Worm (Caenorhabditis elegans) whole organism, L4 larva: ENCODE results near the gene glt-5.

ENCODE experiments used
- F37D6.2 ChIP-seq: sonication (generic microtip); optimal IDR thresholded peaks from 2 replicates; lab custom pipeline; 2016; ENCODE audit warnings: mild to moderate bottlenecking, missing genetic modification characterization, missing compliant biosample characterization
- F44E2.7 ChIP-seq: fragments of 200-800 bp; sonication (Bioruptor generic); IDR thresholded peaks from 2 replicates; pipeline ENCODE4 v2.1.2; 2022; ENCODE audit warnings: missing genetic modification characterization, missing compliant biosample characterization
- T20F7.1 ChIP-seq: fragments of 200-800 bp; sonication (Bioruptor generic); optimal IDR thresholded peaks from 2 replicates; lab custom pipeline; 2018; ENCODE audit warnings: mild to moderate bottlenecking, missing genetic modification characterization, missing compliant biosample characterization
- Y105C5A.15 ChIP-seq: fragments of 200-800 bp; sonication (Bioruptor generic); IDR thresholded peaks from 2 replicates; pipeline ENCODE4 v1.3.6; 2022; ENCODE audit warnings: missing genetic modification characterization, missing compliant biosample characterization
- Y5F2A.4 ChIP-seq: fragments of 200-800 bp; sonication (Bioruptor generic); optimal IDR thresholded peaks from 2 replicates; lab custom pipeline; 2018; ENCODE audit warnings: mild to moderate bottlenecking, missing genetic modification characterization, missing compliant biosample characterization
- aha-1 ChIP-seq: fragments of 150-350 bp; peaks from one replicate; lab custom pipeline; 2014; ENCODE audit warnings: missing biosample characterization, missing genetic modification characterization
- ceh-28 ChIP-seq: fragments of 150-350 bp; optimal IDR thresholded peaks from 2 replicates; lab custom pipeline; 2014; ENCODE audit warnings: missing biosample characterization, missing genetic modification reagents, missing genetic modification characterization
- ceh-44 ChIP-seq: fragments of 200-800 bp; sonication (Bioruptor generic); IDR thresholded peaks from 2 replicates; pipeline ENCODE4 v1.3.6; 2022; ENCODE audit warnings: missing genetic modification reagents, missing genetic modification characterization, missing compliant biosample characterization
- ceh-62 ChIP-seq: sonication (generic microtip); optimal IDR thresholded peaks from 2 replicates; lab custom pipeline; 2017; ENCODE audit warnings: missing biosample characterization, missing genetic modification characterization
- cey-2 ChIP-seq: sonication (generic microtip); optimal IDR thresholded peaks from 3 replicates; lab custom pipeline; 2017; ENCODE audit warnings: missing genetic modification characterization, mild to moderate bottlenecking, missing compliant biosample characterization, antibody characterized with exemption, borderline replicate concordance; ENCODE audit not compliant: insufficient read depth
- daf-16 ChIP-seq, 3 experiments: sonication (generic microtip); optimal IDR thresholded peaks; 2 replicates each; lab custom pipeline; 2016 to 2017; ENCODE audit warnings: missing genetic modification characterization in 3 of 3, missing genetic modification reagents in 3 of 3, mild to moderate bottlenecking in 2 of 3, missing compliant biosample characterization in 2 of 3, missing biosample characterization in 1 of 3, moderate library complexity in 1 of 3
- dmd-6 ChIP-seq: fragments of 200-800 bp; sonication (Bioruptor generic); IDR thresholded peaks from 2 replicates; pipeline ENCODE4 v1.3.6; 2022; ENCODE audit warnings: missing genetic modification reagents, missing genetic modification characterization, missing compliant biosample characterization
- dmd-9 ChIP-seq: fragments of 200-800 bp; sonication (Bioruptor generic); IDR thresholded peaks from 2 replicates; pipeline ENCODE4 v1.3.6; 2022; ENCODE audit warnings: missing genetic modification reagents, missing genetic modification characterization, missing compliant biosample characterization
- dve-1 ChIP-seq: sonication (generic microtip); optimal IDR thresholded peaks from 2 replicates; lab custom pipeline; 2017; ENCODE audit warnings: antibody characterized with exemption, mild to moderate bottlenecking, missing genetic modification characterization, missing compliant biosample characterization; ENCODE audit not compliant: insufficient read depth
- fkh-10 ChIP-seq: fragments of 150-350 bp; optimal IDR thresholded peaks from 2 replicates; lab custom pipeline; 2014; ENCODE audit warnings: missing biosample characterization, missing genetic modification reagents, missing genetic modification characterization
- gei-8 ChIP-seq: fragments of 200-800 bp; sonication (Bioruptor generic); optimal IDR thresholded peaks from 2 replicates; lab custom pipeline; 2018; ENCODE audit warnings: mild to moderate bottlenecking, missing genetic modification characterization, missing compliant biosample characterization
- hlh-11 ChIP-seq: fragments of 200-800 bp; sonication (Bioruptor generic); optimal IDR thresholded peaks from 2 replicates; lab custom pipeline; 2018; ENCODE audit warnings: mild to moderate bottlenecking, missing genetic modification characterization, missing compliant biosample characterization
- lin-15B ChIP-seq: fragments of 150-350 bp; sonication (generic microtip); optimal IDR thresholded peaks from 3 replicates; lab custom pipeline; 2014; ENCODE audit warnings: missing biosample characterization, missing genetic modification characterization
- lin-29 ChIP-seq: fragments of 200-800 bp; sonication (Bioruptor generic); IDR thresholded peaks from 2 replicates; pipeline ENCODE4 v1.3.6; 2022; ENCODE audit warnings: missing genetic modification reagents, missing genetic modification characterization, missing compliant biosample characterization
- lsy-2 ChIP-seq, 2 experiments: fragments of 150-350 bp in 1 of 2; sonication (generic microtip) in 1 of 2; optimal IDR thresholded peaks; 2 replicates each; lab custom pipeline; 2014 to 2017; ENCODE audit warnings: missing biosample characterization in 2 of 2, missing genetic modification characterization in 2 of 2
- mdl-1 ChIP-seq, 2 experiments: fragments of 150-350 bp in 1 of 2; sonication (generic microtip) in 1 of 2; optimal IDR thresholded peaks; 2 replicates each; lab custom pipeline; 2014 to 2017; ENCODE audit warnings: missing biosample characterization in 2 of 2, missing genetic modification characterization in 2 of 2
- mxl-2 ChIP-seq: fragments of 200-800 bp; sonication (Bioruptor generic); conservative IDR thresholded peaks from 2 replicates; pipeline ENCODE4 v1.3.6; 2022; ENCODE audit warnings: missing genetic modification reagents, missing genetic modification characterization, missing compliant biosample characterization
- nhr-111 ChIP-seq: fragments of 200-800 bp; sonication (Bioruptor generic); optimal IDR thresholded peaks from 2 replicates; lab custom pipeline; 2018; ENCODE audit warnings: mild to moderate bottlenecking, missing genetic modification characterization, missing compliant biosample characterization
- nhr-28 ChIP-seq: fragments of 150-350 bp; optimal IDR thresholded peaks from 2 replicates; lab custom pipeline; 2014; ENCODE audit warnings: missing biosample characterization, missing genetic modification characterization
- nhr-42 ChIP-seq: fragments of 200-800 bp; sonication (Bioruptor generic); IDR thresholded peaks from 2 replicates; pipeline ENCODE4 v1.3.6; 2022; ENCODE audit warnings: missing genetic modification characterization, missing compliant biosample characterization
- nhr-48 ChIP-seq: sonication (generic microtip); optimal IDR thresholded peaks from 2 replicates; lab custom pipeline; 2016; ENCODE audit warnings: mild to moderate bottlenecking, missing genetic modification characterization, missing compliant biosample characterization
- php-3 ChIP-seq: fragments of 200-800 bp; sonication (Bioruptor generic); IDR thresholded peaks from 2 replicates; pipeline ENCODE4 v1.3.6; 2022; ENCODE audit warnings: missing genetic modification reagents, missing genetic modification characterization, missing compliant biosample characterization
- pqm-1 ChIP-seq: sonication (generic microtip); optimal IDR thresholded peaks from 2 replicates; lab custom pipeline; 2017; ENCODE audit warnings: missing biosample characterization, missing genetic modification characterization
- rbr-2 ChIP-seq: sonication (generic microtip); optimal IDR thresholded peaks from 2 replicates; lab custom pipeline; 2016; ENCODE audit warnings: missing genotype, missing genetic modification characterization, missing compliant biosample characterization
- sdz-12 ChIP-seq: fragments of 200-800 bp; sonication (Bioruptor generic); optimal IDR thresholded peaks from 2 replicates; lab custom pipeline; 2018; ENCODE audit warnings: mild to moderate bottlenecking, missing genetic modification characterization, missing compliant biosample characterization
- tag-97 ChIP-seq: fragments of 200-800 bp; sonication (Bioruptor generic); IDR thresholded peaks from 2 replicates; pipeline ENCODE4 v1.3.6; 2022; ENCODE audit warnings: missing genetic modification characterization, missing compliant biosample characterization
- unc-130 ChIP-seq: sonication (generic microtip); optimal IDR thresholded peaks from 2 replicates; lab custom pipeline; 2016; ENCODE audit warnings: missing genetic modification reagents, missing genetic modification characterization, missing compliant biosample characterization
- unc-62 ChIP-seq, 3 experiments: fragments of 150-350 bp in 1 of 3; sonication (generic microtip); optimal IDR thresholded peaks in 2 of 3; peaks in 1 of 3; 1 replicate in 1 of 3; 2 replicates in 2 of 3; lab custom pipeline; 2014 to 2017; ENCODE audit warnings: missing biosample characterization in 3 of 3, missing genetic modification characterization in 3 of 3, missing genetic modification reagents in 3 of 3, missing genotype in 1 of 3
- zfp-3 ChIP-seq: fragments of 200-800 bp; sonication (Bioruptor generic); conservative IDR thresholded peaks from 2 replicates; pipeline ENCODE4 v1.3.6; 2022; ENCODE audit warnings: missing genetic modification reagents, missing genetic modification characterization, missing compliant biosample characterization
- zip-2 ChIP-seq: fragments of 150-350 bp; optimal IDR thresholded peaks from 2 replicates; lab custom pipeline; 2014; ENCODE audit warnings: missing biosample characterization, missing genetic modification characterization

The glt-5 gene

DNA sequence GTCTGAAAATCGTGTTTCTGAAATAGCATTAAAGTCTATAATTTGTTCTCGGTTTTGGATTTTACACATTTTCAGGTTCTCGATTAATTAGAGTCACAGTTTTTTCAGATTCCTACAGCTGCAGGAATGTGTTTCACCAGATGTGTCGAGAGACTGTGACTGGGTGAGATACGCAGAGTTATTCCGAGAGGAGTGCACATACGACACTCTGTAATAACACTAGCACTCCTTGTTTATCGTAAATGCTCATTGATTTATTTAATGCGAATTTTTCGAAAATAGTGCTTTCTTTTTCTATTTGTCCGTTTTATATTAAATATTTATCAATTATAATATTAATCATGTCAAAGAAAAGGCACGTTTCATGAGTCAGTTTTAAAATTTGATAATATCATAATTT, 41.3 kb downstream of the glt-5 start, which contains the start of gene ZK1320.11:
Gene ZK1320.11, plus strand, starts transcription at position 243 of the 400 bp plus-strand sequence.
- TF ChIP-seq php-3 (GFP tag; lab: Robert Waterston, UW) (no peak), F37D6.2 (no peak), ceh-62 (tag; lab: Kevin White, UChicago) (no peak), T20F7.1 (GFP tag; lab: Kevin White, UChicago) (peak; percentile 46), rbr-2 (tag; lab: Kevin White, UChicago) (no peak), sdz-12 (GFP tag; lab: Kevin White, UChicago) (no peak), ceh-28 (no peak), tag-97 (GFP tag; lab: Robert Waterston, UW) (no peak), daf-16 (GFP tag; optimal IDR thresholded peaks at IDR 0.05; lab: Kevin White, UChicago) (no peak), daf-16 (tag; optimal IDR thresholded peaks at IDR 0.05; lab: Kevin White, UChicago) (peak; percentile 42)

DNA sequence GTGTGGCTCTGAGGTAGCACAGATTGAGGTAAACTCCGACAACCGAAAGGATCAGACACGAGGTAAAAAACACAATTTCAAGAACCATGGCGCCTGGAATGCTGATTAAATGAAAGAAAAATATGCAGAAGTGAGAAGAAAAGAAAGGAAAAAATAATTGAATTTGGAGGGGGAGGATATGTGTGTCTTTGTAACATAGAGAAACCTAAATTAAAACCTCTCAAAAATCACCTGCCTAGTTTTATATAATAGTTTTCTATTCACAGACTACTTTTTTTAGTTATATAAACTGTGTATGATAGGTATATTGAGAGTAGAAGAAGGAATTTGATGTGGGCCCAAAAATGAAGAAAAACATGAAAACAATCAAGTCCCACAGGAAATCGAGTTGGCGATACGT, 43.1 kb downstream of the glt-5 start, which contains the start of gene ZK1320.5:
Gene ZK1320.5, minus strand, starts transcription at position 101 of the 400 bp plus-strand sequence.
- TF ChIP-seq dmd-9 (GFP tag; lab: Robert Waterston, UW), result no peak

DNA sequence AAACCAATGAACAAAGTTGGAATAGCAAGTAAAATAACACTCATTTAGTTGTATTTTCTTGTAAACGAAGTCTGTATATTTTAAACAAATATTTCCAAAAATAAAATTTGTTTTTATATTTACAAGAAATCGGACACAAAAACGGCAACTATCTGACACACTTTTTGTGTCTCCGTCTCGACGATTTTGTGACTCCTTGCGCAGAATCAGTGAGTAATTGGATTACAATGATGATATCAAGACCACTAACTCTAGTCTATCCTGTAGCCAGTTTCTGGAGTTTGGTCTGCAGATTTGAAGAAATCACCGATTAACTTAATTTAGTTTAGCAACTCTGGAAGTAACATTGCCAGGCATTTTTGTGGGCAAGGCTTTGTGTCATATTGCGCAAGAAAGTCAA, 45.9 kb downstream of the glt-5 start, which contains the start of gene cyp-13A10:
Gene cyp-13A10, minus strand, starts transcription at position 88 of the 400 bp plus-strand sequence.
- TF ChIP-seq Y5F2A.4 (GFP tag; lab: Kevin White, UChicago) (no peak), nhr-28 (tag; lab: Kevin White, UChicago) (peak; percentile 53)
- TF ChIP-seq, all 104 proteins: peak for 1

ce11 chrII:9662160-9662559, 46.5 kb downstream of the glt-5 start:
- TF ChIP-seq lin-29 (GFP tag; lab: Robert Waterston, UW) (no peak), aha-1 (tag; lab: Kevin White, UChicago) (peak; percentile 95)

DNA sequence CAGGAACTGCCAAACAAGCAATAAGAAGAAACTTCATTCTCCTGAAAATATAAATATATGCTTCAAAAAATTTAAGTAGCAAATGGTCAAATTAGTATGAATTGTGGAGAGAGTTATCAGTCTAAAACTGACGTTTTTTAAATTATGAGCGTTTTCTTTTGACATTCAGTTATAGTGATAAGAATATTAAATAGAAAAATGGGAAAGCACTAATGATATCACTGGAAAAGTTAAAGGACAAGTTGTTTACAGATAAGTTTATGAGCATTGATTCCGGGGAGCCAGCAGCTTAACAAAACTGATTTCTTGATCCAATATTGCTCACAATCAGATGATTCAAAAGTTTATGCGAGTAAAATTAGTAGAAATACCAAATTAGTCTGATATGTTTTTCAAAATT, 48.3 kb downstream of the glt-5 start, which contains the start of gene ZK1320.3:
Gene ZK1320.3, minus strand, starts transcription at position 41 of the 400 bp plus-strand sequence.
- TF ChIP-seq gei-8 (GFP tag; lab: Kevin White, UChicago) (no peak), daf-16 (GFP tag; optimal IDR thresholded peaks at IDR 0.05; lab: Kevin White, UChicago) (no peak), daf-16 (tag; optimal IDR thresholded peaks at IDR 0.05; lab: Kevin White, UChicago) (peak; percentile 71), php-3 (GFP tag; lab: Robert Waterston, UW) (no peak), unc-130 (no peak), nhr-28 (tag; lab: Kevin White, UChicago) (peak; percentile 45), zip-2 (no peak), unc-62 (GFP tag; optimal IDR thresholded peaks at IDR 0.05 in 1 of 2; lab: Kevin White, UChicago) (peak in 1 of 2 experiments; percentile 94), unc-62 (tag; optimal IDR thresholded peaks at IDR 0.05; lab: Kevin White, UChicago) (no peak), dmd-6 (GFP tag; lab: Robert Waterston, UW) (peak; percentile 64), pqm-1 (peak; percentile 56), dve-1 (peak; percentile 58)

DNA sequence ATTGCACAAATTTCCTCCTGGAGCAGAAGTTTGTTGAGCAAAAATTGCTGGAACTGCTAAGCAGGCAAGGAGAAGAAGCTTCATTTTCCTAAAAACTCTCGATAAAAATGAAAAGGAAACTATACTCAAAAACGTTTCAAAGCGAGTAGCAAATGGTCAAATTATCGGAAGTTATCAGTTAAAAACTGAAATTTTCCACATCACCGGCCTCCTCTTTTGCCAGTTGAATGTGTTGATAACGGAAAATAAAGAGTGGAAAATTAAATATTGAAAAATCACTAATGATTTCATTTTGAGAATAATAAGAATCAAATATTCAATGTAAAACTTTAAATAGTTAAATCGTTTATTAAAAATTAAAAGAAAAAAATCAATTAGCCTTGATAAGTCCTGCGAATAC, 49.8 kb downstream of the glt-5 start, which contains the start of gene ZK1320.2:
Gene ZK1320.2, minus strand, starts transcription at position 88 of the 400 bp plus-strand sequence.
- TF ChIP-seq lsy-2 (tag; optimal IDR thresholded peaks at IDR 0.05; lab: Kevin White, UChicago) (no peak), nhr-48 (tag; lab: Kevin White, UChicago) (no peak), unc-130 (no peak), nhr-111 (GFP tag; lab: Kevin White, UChicago) (no peak), F37D6.2 (no peak), ceh-44 (GFP tag; lab: Robert Waterston, UW) (no peak), fkh-10 (GFP tag; lab: Kevin White, UChicago) (no peak), nhr-28 (tag; lab: Kevin White, UChicago) (peak; percentile 55), cey-2 (tag; lab: Kevin White, UChicago) (no peak), Y105C5A.15 (GFP tag; lab: Robert Waterston, UW) (no peak), mdl-1 (tag; optimal IDR thresholded peaks at IDR 0.05; lab: Kevin White, UChicago) (no peak), unc-62 (GFP tag; optimal IDR thresholded peaks at IDR 0.05 in 1 of 2; lab: Kevin White, UChicago) (no peak), unc-62 (tag; optimal IDR thresholded peaks at IDR 0.05; lab: Kevin White, UChicago) (no peak), daf-16 (GFP tag; optimal IDR thresholded peaks at IDR 0.05; lab: Kevin White, UChicago) (no peak), daf-16 (tag; optimal IDR thresholded peaks at IDR 0.05; lab: Kevin White, UChicago) (peak; percentile 43), mxl-2 (GFP tag; lab: Robert Waterston, UW) (no peak), pqm-1 (peak; percentile 69), dve-1 (peak; percentile 17), lin-15B (no peak), gei-8 (GFP tag; lab: Kevin White, UChicago) (no peak), nhr-42 (GFP tag; lab: Robert Waterston, UW) (no peak), zip-2 (no peak), zfp-3 (no peak), F44E2.7 (GFP tag; lab: Robert Waterston, UW) (no peak), dmd-6 (GFP tag; lab: Robert Waterston, UW) (peak; percentile 48; the same call in 1 of the 2 replicates), hlh-11 (no peak)
